Fruit fly (Drosophila melanogaster): ENCODE data around the gene CG3437.

CG3437 gene

dm6 chr3L:9432810-9433587, 24.5 kb downstream of the CG3437 start (continued):
- no peak for TF ChIP-seq CG12236 (GFP tag; optimal IDR thresholded peaks at IDR 0.05)
- no peak for TF ChIP-seq nerfin-2 (GFP tag; IDR thresholded peaks at IDR 0.05; ENCODE audit: partially characterized antibody)
- TF ChIP-seq CG2712 (tag; optimal IDR thresholded peaks at IDR 0.05), result no peak
- TF ChIP-seq gsb-n (tag; optimal IDR thresholded peaks at IDR 0.05), result no peak
- TF ChIP-seq chn (GFP tag; optimal IDR thresholded peaks at IDR 0.05), result no peak
- no peak for TF ChIP-seq CG10979 (tag; optimal IDR thresholded peaks at IDR 0.05)
- TF ChIP-seq CG10147 (GFP tag; optimal IDR thresholded peaks at IDR 0.05), result no peak
- no peak for TF ChIP-seq CG14965 (GFP tag; optimal IDR thresholded peaks at IDR 0.05; ENCODE audit: borderline replicate concordance)
- no peak for TF ChIP-seq Max (GFP tag; optimal IDR thresholded peaks at IDR 0.05)
- 0 out of 2 replicates have a peak, but pooled peaks have one; percentile 5 for TF ChIP-seq CG31224 (GFP tag; IDR thresholded peaks at IDR 0.05)
- TF ChIP-seq NC2β (GFP tag; optimal IDR thresholded peaks at IDR 0.05), result no peak
- no peak for TF ChIP-seq dimm (GFP tag; IDR thresholded peaks at IDR 0.05)
- TF ChIP-seq pum (GFP tag; optimal IDR thresholded peaks at IDR 0.05), result no peak
- no peak for TF ChIP-seq tgo (GFP tag; IDR thresholded peaks at IDR 0.05)
- TF ChIP-seq CG7271 (tag; optimal IDR thresholded peaks at IDR 0.05), result no peak
- TF ChIP-seq CG14710 (tag; optimal IDR thresholded peaks at IDR 0.05), result no peak
- TF ChIP-seq Hr3 (GFP tag; optimal IDR thresholded peaks at IDR 0.05), result no peak
- no peak for TF ChIP-seq jing (GFP tag; optimal IDR thresholded peaks at IDR 0.05)
- no peak for TF ChIP-seq zfh1 (GFP tag; IDR thresholded peaks at IDR 0.05)
- no peak for TF ChIP-seq CG6854 (GFP tag; optimal IDR thresholded peaks at IDR 0.05)
- 0 out of 2 replicates have a peak, but pooled peaks have one; percentile 7 for TF ChIP-seq CG9932 (GFP tag; IDR thresholded peaks at IDR 0.05)
- no peak for TF ChIP-seq Doc3 (GFP tag; IDR thresholded peaks at IDR 0.05; ENCODE audit: partially characterized antibody)
- TF ChIP-seq Jarid2 (GFP tag; optimal IDR thresholded peaks at IDR 0.05), result no peak
- peak; percentile 48; the same call in 1 of the 2 replicates for TF ChIP-seq rib (GFP tag; IDR thresholded peaks at IDR 0.05)
- TF ChIP-seq Adf1 (GFP tag; IDR thresholded peaks at IDR 0.05), result peak; percentile 12; the same call in 1 of the 2 replicates
- TF ChIP-seq cato (GFP tag; optimal IDR thresholded peaks at IDR 0.05; ENCODE audit: borderline replicate concordance), result no peak
- TF ChIP-seq Hmx (GFP tag; optimal IDR thresholded peaks at IDR 0.05), result no peak
- no peak for TF ChIP-seq Ets97D (GFP tag; optimal IDR thresholded peaks at IDR 0.05)
- TF ChIP-seq bsh (GFP tag; optimal IDR thresholded peaks at IDR 0.05), result no peak
- TF ChIP-seq ci (GFP tag; IDR thresholded peaks at IDR 0.05), result 0 out of 3 replicates have a peak, but pooled peaks have one; percentile 33
- no peak for TF ChIP-seq CG7928 (GFP tag; optimal IDR thresholded peaks at IDR 0.05)
- no peak for TF ChIP-seq CG17912 (GFP tag; optimal IDR thresholded peaks at IDR 0.05)
- TF ChIP-seq stc (GFP tag; IDR thresholded peaks at IDR 0.05), result no peak
- TF ChIP-seq sd (tag; optimal IDR thresholded peaks at IDR 0.05), result peak; percentile 82
- TF ChIP-seq wdn (GFP tag; IDR thresholded peaks at IDR 0.05), result no peak
- no peak for TF ChIP-seq stwl (tag; optimal IDR thresholded peaks at IDR 0.05)
- no peak for TF ChIP-seq CG12391 (tag; optimal IDR thresholded peaks at IDR 0.05)
- peak; percentile 88 for TF ChIP-seq CG10543 (GFP tag; optimal IDR thresholded peaks at IDR 0.05)
- TF ChIP-seq hth (optimal IDR thresholded peaks at IDR 0.05), result no peak
- TF ChIP-seq otp (GFP tag; IDR thresholded peaks at IDR 0.05), result no peak
- no peak for TF ChIP-seq H2.0 (GFP tag; IDR thresholded peaks at IDR 0.05)
- no peak for TF ChIP-seq Scr (GFP tag; IDR thresholded peaks at IDR 0.05; ENCODE audit: partially characterized antibody)
- TF ChIP-seq gce (GFP tag; IDR thresholded peaks at IDR 0.05), result no peak
- no peak for TF ChIP-seq ase (GFP tag; IDR thresholded peaks at IDR 0.05)
- no peak for TF ChIP-seq sima (GFP tag; optimal IDR thresholded peaks at IDR 0.05)
- no peak for TF ChIP-seq Sry-β (GFP tag; optimal IDR thresholded peaks at IDR 0.05)
- TF ChIP-seq TFAM (GFP tag; optimal IDR thresholded peaks at IDR 0.05), result no peak
- no peak for TF ChIP-seq maf-S (GFP tag; optimal IDR thresholded peaks at IDR 0.05)
- TF ChIP-seq pita (GFP tag; optimal IDR thresholded peaks at IDR 0.05), result no peak
- no peak for TF ChIP-seq Hr51 (GFP tag; optimal IDR thresholded peaks at IDR 0.05)
